Fruit fly (Drosophila melanogaster) whole organism: ENCODE results near the gene CG13003.

ENCODE experiments used
- Dll ChIP-seq: fragments of >200 bp; optimal IDR thresholded peaks from 2 replicates; lab custom pipeline; 2017
- pan ChIP-seq: fragments of >200 bp; optimal IDR thresholded peaks from 2 replicates; lab custom pipeline; 2017
- usp ChIP-seq: fragments of >200 bp; optimal IDR thresholded peaks from 2 replicates; lab custom pipeline; 2017; ENCODE audit warnings: missing biosample characterization, missing genetic modification characterization, mixed read lengths

DNA sequence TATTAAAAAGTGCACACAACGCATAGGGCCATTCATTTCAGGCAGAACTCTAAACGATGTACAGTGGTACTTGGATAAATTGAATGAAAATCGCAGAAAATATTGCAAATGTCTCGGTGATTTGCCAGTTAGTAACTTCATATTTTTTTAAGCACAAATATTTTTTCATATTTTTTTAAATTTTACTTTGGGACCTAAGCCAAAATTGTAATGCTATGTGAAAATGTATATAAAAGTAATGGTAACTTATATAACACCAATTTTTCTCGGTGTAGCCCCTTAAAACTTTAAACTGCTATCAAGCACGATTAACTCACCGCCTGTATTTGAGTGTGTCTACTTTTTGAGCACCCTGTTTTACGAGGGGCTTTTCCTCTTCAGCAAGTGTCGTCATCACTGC, 55.1 kb downstream of the CG13003 start:
- TF ChIP-seq pan (lab: Kevin White, UChicago), result no peak
- no peak for TF ChIP-seq usp (GFP tag; lab: Kevin White, UChicago)
- TF ChIP-seq Dll (lab: Kevin White, UChicago), result no peak
